Worm (Caenorhabditis elegans) whole organism, late embryonic: ENCODE data around the gene W02A2.9.

Experiments
- K02D7.2 ChIP-seq: sonication (generic microtip); optimal IDR thresholded peaks from 2 replicates; lab custom pipeline; 2017; ENCODE audit warnings: mild to moderate bottlenecking, missing genetic modification characterization, missing compliant biosample characterization
- T23F11.4 ChIP-seq: fragments of 200-800 bp; sonication (Bioruptor generic); optimal IDR thresholded peaks from 2 replicates; lab custom pipeline; 2018; ENCODE audit warnings: mild to moderate bottlenecking, missing genetic modification characterization, missing compliant biosample characterization
- ama-1 ChIP-seq: fragments of 150-350 bp; optimal IDR thresholded peaks from 2 replicates; lab custom pipeline; 2014
- ceh-9 ChIP-seq: sonication (generic microtip); optimal IDR thresholded peaks from 2 replicates; lab custom pipeline; 2016; ENCODE audit warnings: mild to moderate bottlenecking, missing genetic modification characterization, inconsistent platforms, missing compliant biosample characterization
- fkh-10 ChIP-seq: fragments of 150-350 bp; optimal IDR thresholded peaks from 2 replicates; lab custom pipeline; 2014; ENCODE audit warnings: missing biosample characterization, missing genetic modification reagents, missing genetic modification characterization
- hlh-30 ChIP-seq: sonication (generic microtip); optimal IDR thresholded peaks from 2 replicates; lab custom pipeline; 2017; ENCODE audit warnings: antibody characterized with exemption, missing genetic modification characterization, missing compliant biosample characterization; ENCODE audit not compliant: insufficient read depth
- nfya-1 ChIP-seq: sonication (generic microtip); optimal IDR thresholded peaks from 2 replicates; lab custom pipeline; 2017; ENCODE audit warnings: missing genetic modification characterization, mild to moderate bottlenecking, missing compliant biosample characterization, antibody characterized with exemption, moderate library complexity
- nhr-11 ChIP-seq: fragments of 150-350 bp; optimal IDR thresholded peaks from 2 replicates; lab custom pipeline; 2014; ENCODE audit warnings: missing biosample characterization, missing genetic modification characterization
- npax-4 ChIP-seq: sonication (generic microtip); optimal IDR thresholded peaks from 2 replicates; lab custom pipeline; 2016; ENCODE audit warnings: missing genetic modification characterization, missing compliant biosample characterization
- pag-3 ChIP-seq: sonication (generic microtip); optimal IDR thresholded peaks from 2 replicates; lab custom pipeline; 2016; ENCODE audit warnings: missing compliant biosample characterization, missing genetic modification characterization, borderline replicate concordance
- tbx-7 ChIP-seq: sonication (generic microtip); optimal IDR thresholded peaks from 2 replicates; lab custom pipeline; 2016; ENCODE audit warnings: missing genotype, missing genetic modification characterization, missing compliant biosample characterization

DNA sequence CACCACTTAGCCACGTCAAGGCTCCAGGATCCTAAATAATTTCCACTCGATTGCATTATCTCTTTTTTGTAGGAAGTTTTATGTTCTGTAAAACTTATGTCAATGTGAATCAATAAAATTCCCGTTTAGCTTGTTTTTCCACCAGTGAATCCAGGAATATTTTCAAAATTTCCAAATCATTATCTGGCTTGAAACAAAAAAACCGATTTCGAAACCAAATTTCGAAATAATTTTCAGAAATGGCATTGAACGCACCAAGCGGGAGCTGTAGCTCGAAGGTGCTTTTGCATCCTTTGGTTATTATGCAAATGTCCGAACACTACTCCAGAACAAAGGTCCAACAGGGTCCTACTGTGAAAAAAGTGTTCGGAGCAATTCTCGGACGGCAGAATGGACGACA is 46.9 kb upstream of the W02A2.9 start, which contains the start of gene csn-6:
- TF ChIP-seq nfya-1 (no peak), fkh-10 (GFP tag; lab: Kevin White, UChicago) (no peak), tbx-7 (no peak), hlh-30 (tag; lab: Kevin White, UChicago) (no peak), T23F11.4 (GFP tag; lab: Kevin White, UChicago) (no peak), K02D7.2 (tag; lab: Kevin White, UChicago) (no peak), ceh-9 (tag; lab: Kevin White, UChicago) (no peak), pag-3 (tag; lab: Kevin White, UChicago) (no peak), nhr-11 (tag; lab: Kevin White, UChicago) (no peak), ama-1 (lab: Kevin White, UChicago) (no peak), npax-4 (tag; lab: Kevin White, UChicago) (no peak)
